Worm (Caenorhabditis elegans): ENCODE data around the gene F54D10.4.
"Not testable (repeated sequence)": the region's sequence is repeated elsewhere in the genome, so short reads cannot be mapped to it uniquely, and the experiment has no call there.

Gene F54D10.4

DNA sequence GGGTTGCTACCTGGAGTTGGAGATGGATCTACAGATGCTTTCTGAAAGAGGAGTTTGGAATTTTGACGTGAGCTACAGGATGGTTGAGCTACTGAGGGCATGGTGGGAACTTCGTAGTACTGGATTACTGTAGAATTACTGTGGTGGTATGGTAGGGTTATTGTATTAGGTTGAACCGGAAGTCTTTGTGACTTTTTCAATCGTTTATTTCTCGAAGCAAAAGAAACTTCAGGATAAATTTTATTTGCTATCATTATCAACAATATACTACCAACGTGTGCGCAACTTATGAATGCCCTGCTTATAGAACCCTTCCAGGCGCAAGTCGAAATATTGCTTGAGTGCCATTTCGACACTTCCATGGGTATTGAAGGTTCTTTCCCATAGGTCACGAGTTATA is 45.3 kb downstream of the F54D10.4 start, which contains the start of gene T24E12.6:
Gene T24E12.6, minus strand, starts transcription at position 101 of the 400 bp plus-strand sequence.
- not testable (repeated sequence) for TF ChIP-seq swsn-7 (tag; optimal IDR thresholded peaks at IDR 0.05); zip-4 (GFP tag; optimal IDR thresholded peaks at IDR 0.05); sup-37 (GFP tag; optimal IDR thresholded peaks at IDR 0.05)

DNA sequence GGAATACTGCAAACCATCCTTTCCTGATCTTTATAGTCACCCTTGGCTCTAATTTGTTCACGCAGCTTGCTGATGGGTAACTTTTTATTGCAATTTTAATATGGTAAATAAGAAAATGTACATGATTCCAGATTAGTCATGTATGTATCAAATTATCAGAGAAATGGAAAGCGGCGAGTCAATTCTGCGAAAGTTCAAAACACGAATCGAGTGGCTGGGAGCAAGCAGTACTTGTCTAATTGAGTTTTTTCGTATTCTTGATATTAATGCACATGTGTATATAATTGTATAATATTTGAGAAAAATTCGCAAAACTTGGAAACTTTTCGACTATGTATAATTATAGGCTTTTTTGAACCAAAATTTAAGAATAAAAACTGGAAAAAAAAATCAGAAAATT is 47.9 kb downstream of the F54D10.4 start, which contains the start of gene T24E12.12:
Gene T24E12.12, plus strand, starts transcription at position 281 of the 400 bp plus-strand sequence.
- TF ChIP-seq nhr-71 (tag; optimal IDR thresholded peaks at IDR 0.05) (peak; percentile 52), fkh-8 (tag; optimal IDR thresholded peaks at IDR 0.05) (peak; percentile 55), skn-1 (tag; optimal IDR thresholded peaks at IDR 0.05) (no peak)

DNA sequence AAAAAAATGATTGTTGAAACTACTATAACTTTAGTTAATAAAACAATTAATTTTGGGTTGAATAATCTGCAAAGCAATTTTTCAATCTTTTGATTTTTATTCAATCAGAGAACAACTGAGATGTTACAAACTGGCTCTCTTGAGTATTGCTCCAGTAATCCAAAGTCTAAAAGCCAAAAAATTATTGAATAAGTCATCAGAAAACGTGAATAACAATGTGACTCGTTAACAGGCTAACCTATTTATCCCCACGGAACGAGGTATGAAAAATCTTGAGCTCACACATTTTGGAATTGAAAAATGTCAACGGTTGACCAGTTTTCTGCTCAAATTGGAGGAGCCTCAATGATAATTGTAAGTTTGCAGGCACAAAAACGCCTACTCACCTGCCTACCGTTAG is 49.4 kb downstream of the F54D10.4 start, which contains the start of gene srx-111:
Gene srx-111, plus strand, starts transcription at position 301 of the 400 bp plus-strand sequence.
- TF ChIP-seq Y116A8C.19 (tag; optimal IDR thresholded peaks at IDR 0.05; ENCODE audit: borderline replicate concordance), result no peak
- no peak for TF ChIP-seq ceh-88 (GFP tag; IDR thresholded peaks at IDR 0.05)
- TF ChIP-seq ceh-8 (GFP tag; optimal IDR thresholded peaks at IDR 0.05), result no peak
- TF ChIP-seq pag-3 (tag; optimal IDR thresholded peaks at IDR 0.05; ENCODE audit: borderline replicate concordance, insufficient read depth), result no peak
- no peak for TF ChIP-seq sup-37 (GFP tag; optimal IDR thresholded peaks at IDR 0.05)
- TF ChIP-seq ets-5 (GFP tag; IDR thresholded peaks at IDR 0.05), result no peak
- TF ChIP-seq egl-27 (tag; optimal IDR thresholded peaks at IDR 0.05), result no peak
- TF ChIP-seq sptf-1 (tag; optimal IDR thresholded peaks at IDR 0.05), result no peak
- TF ChIP-seq unc-86 (tag; optimal IDR thresholded peaks at IDR 0.05), result no peak
- no peak for TF ChIP-seq xbp-1 (tag; optimal IDR thresholded peaks at IDR 0.05)
- no peak for TF ChIP-seq blmp-1 (tag; optimal IDR thresholded peaks at IDR 0.05)
- no peak for TF ChIP-seq zag-1 (tag; optimal IDR thresholded peaks at IDR 0.05)
